Fruit fly (Drosophila melanogaster) whole organism, prepupa: Measurements from ENCODE around the gene Afti.

ENCODE experiments used
- Blimp-1 ChIP-seq: fragments of 200-800 bp; sonication (Bioruptor generic); optimal IDR thresholded peaks from 3 replicates; lab custom pipeline; 2017; ENCODE audit warnings: missing biosample characterization, missing genetic modification characterization, mild to moderate bottlenecking, moderate library complexity, missing genetic modification reagents
- CG10631 ChIP-seq: fragments of 200-800 bp; sonication (Bioruptor generic); optimal IDR thresholded peaks from 2 replicates; lab custom pipeline; 2016; ENCODE audit warnings: missing biosample characterization, missing genetic modification characterization
- CG10669 ChIP-seq: fragments of 200-800 bp; sonication (Bioruptor generic); optimal IDR thresholded peaks from 3 replicates; lab custom pipeline; 2018; ENCODE audit warnings: missing biosample characterization, mild to moderate bottlenecking, missing genetic modification characterization, moderate library complexity
- CG11762 ChIP-seq: fragments of 200-800 bp; sonication (Bioruptor generic); optimal IDR thresholded peaks from 3 replicates; lab custom pipeline; 2016; ENCODE audit warnings: missing biosample characterization, missing genetic modification characterization; ENCODE audit not compliant: insufficient read depth
- CG11902 ChIP-seq: fragments of 200-800 bp; sonication (Bioruptor generic); optimal IDR thresholded peaks from 3 replicates; lab custom pipeline; 2016; ENCODE audit warnings: missing biosample characterization, missing genetic modification characterization
- CG15336 ChIP-seq: fragments of 200-800 bp; sonication (Bioruptor generic); IDR thresholded peaks from 2 replicates; pipeline ENCODE4 v1.3.6; 2022; ENCODE audit warnings: missing biosample characterization, missing genetic modification characterization
- CG1621 ChIP-seq: fragments of 200-800 bp; sonication (Bioruptor generic); optimal IDR thresholded peaks from 3 replicates; lab custom pipeline; 2018; ENCODE audit warnings: missing biosample characterization, mild to moderate bottlenecking, missing genetic modification characterization
- CG16779 ChIP-seq: fragments of 200-800 bp; sonication (Bioruptor generic); optimal IDR thresholded peaks from 3 replicates; lab custom pipeline; 2017; ENCODE audit warnings: missing biosample characterization, mild to moderate bottlenecking, missing genetic modification characterization
- CG31627 ChIP-seq: fragments of 200-800 bp; sonication (Bioruptor generic); optimal IDR thresholded peaks from 3 replicates; lab custom pipeline; 2016; ENCODE audit warnings: missing biosample characterization, missing genetic modification characterization
- CG34406 ChIP-seq: fragments of 200-800 bp; sonication (Bioruptor generic); optimal IDR thresholded peaks from 3 replicates; lab custom pipeline; 2016; ENCODE audit warnings: missing biosample characterization, missing genetic modification characterization
- CG3919 ChIP-seq: fragments of 200-800 bp; sonication (Bioruptor generic); optimal IDR thresholded peaks from 3 replicates; lab custom pipeline; 2016; ENCODE audit warnings: missing biosample characterization, missing genetic modification characterization
- CG4318 ChIP-seq: fragments of 200-800 bp; sonication (Bioruptor generic); optimal IDR thresholded peaks from 3 replicates; lab custom pipeline; 2017; ENCODE audit warnings: missing biosample characterization, mild to moderate bottlenecking, missing genetic modification characterization
- CG6792 ChIP-seq: fragments of 200-800 bp; sonication (Bioruptor generic); optimal IDR thresholded peaks from 3 replicates; lab custom pipeline; 2016; ENCODE audit warnings: missing biosample characterization, missing genetic modification characterization
- CG6808 ChIP-seq: fragments of 200-800 bp; sonication (Bioruptor generic); optimal IDR thresholded peaks from 3 replicates; lab custom pipeline; 2017; ENCODE audit warnings: missing biosample characterization, missing genetic modification characterization, mild to moderate bottlenecking, moderate library complexity, missing genetic modification reagents
- CG6854 ChIP-seq: fragments of 200-800 bp; sonication (Bioruptor generic); optimal IDR thresholded peaks from 2 replicates; lab custom pipeline; 2017; ENCODE audit warnings: missing biosample characterization, mild to moderate bottlenecking, missing genetic modification characterization
- CG7368 ChIP-seq: fragments of 200-800 bp; sonication (Bioruptor generic); optimal IDR thresholded peaks from 3 replicates; lab custom pipeline; 2016; ENCODE audit warnings: missing biosample characterization, missing genetic modification characterization
- CG8119 ChIP-seq: fragments of 200-800 bp; sonication (Bioruptor generic); IDR thresholded peaks from 3 replicates; pipeline ENCODE4 v1.3.6; 2022; ENCODE audit warnings: missing biosample characterization, missing genetic modification characterization
- CG8319 ChIP-seq: fragments of 200-800 bp; sonication (Bioruptor generic); optimal IDR thresholded peaks from 3 replicates; lab custom pipeline; 2016; ENCODE audit warnings: missing biosample characterization, missing genetic modification characterization
- Eip75B ChIP-seq: fragments of 200-800 bp; sonication (Bioruptor generic); optimal IDR thresholded peaks from 3 replicates; lab custom pipeline; 2016; ENCODE audit warnings: missing biosample characterization, missing genetic modification characterization
- Eip78C ChIP-seq: fragments of 200-800 bp; sonication (Bioruptor generic); peaks from one replicate; lab custom pipeline; 2016; ENCODE audit warnings: missing biosample characterization, missing genetic modification characterization
- Eip93F ChIP-seq: fragments of 200-800 bp; sonication (Bioruptor generic); optimal IDR thresholded peaks from 2 replicates; lab custom pipeline; 2016; ENCODE audit warnings: missing biosample characterization, mild to moderate bottlenecking, missing genetic modification characterization
- Ets21C ChIP-seq: fragments of 200-800 bp; sonication (Bioruptor generic); optimal IDR thresholded peaks from 3 replicates; lab custom pipeline; 2016; ENCODE audit warnings: missing biosample characterization, missing genetic modification characterization
- Gug ChIP-seq: fragments of 200-800 bp; sonication (Bioruptor generic); IDR thresholded peaks from 2 replicates; pipeline ENCODE4 v1.3.6; 2022; ENCODE audit warnings: missing biosample characterization, missing genetic modification characterization
- Hr38 ChIP-seq: sonication (Bioruptor generic); optimal IDR thresholded peaks from 2 replicates; lab custom pipeline; 2016; ENCODE audit warnings: missing biosample characterization, missing genetic modification characterization
- Hr39 ChIP-seq: fragments of 200-800 bp; sonication (Bioruptor generic); optimal IDR thresholded peaks from 2 replicates; lab custom pipeline; 2016; ENCODE audit warnings: missing biosample characterization, missing genetic modification characterization
- Lpt ChIP-seq: fragments of 200-800 bp; sonication (Bioruptor generic); optimal IDR thresholded peaks from 3 replicates; lab custom pipeline; 2016; ENCODE audit warnings: missing biosample characterization, missing genetic modification characterization
- OdsH ChIP-seq: fragments of 200-800 bp; sonication (Bioruptor generic); optimal IDR thresholded peaks from 3 replicates; lab custom pipeline; 2016; ENCODE audit warnings: missing biosample characterization, missing genetic modification characterization
- Sox14 ChIP-seq: fragments of 200-800 bp; sonication (Bioruptor generic); optimal IDR thresholded peaks from 3 replicates; lab custom pipeline; 2016; ENCODE audit warnings: missing biosample characterization, missing genetic modification characterization
- Sox15 ChIP-seq: fragments of 200-800 bp; sonication (Bioruptor generic); optimal IDR thresholded peaks from 3 replicates; lab custom pipeline; 2016; ENCODE audit warnings: missing biosample characterization, missing genetic modification characterization
- achi ChIP-seq: fragments of 200-800 bp; sonication (Bioruptor generic); optimal IDR thresholded peaks from 3 replicates; lab custom pipeline; 2016; ENCODE audit warnings: missing biosample characterization, missing genetic modification characterization
- acj6 ChIP-seq: fragments of 200-800 bp; sonication (Bioruptor generic); optimal IDR thresholded peaks from 3 replicates; lab custom pipeline; 2016; ENCODE audit warnings: missing biosample characterization, missing genetic modification characterization
- cyc ChIP-seq: fragments of 200-800 bp; sonication (Bioruptor generic); optimal IDR thresholded peaks from 3 replicates; lab custom pipeline; 2016; ENCODE audit warnings: missing biosample characterization, missing genetic modification characterization
- dsx ChIP-seq: fragments of 200-800 bp; optimal IDR thresholded peaks from 3 replicates; lab custom pipeline; 2019; ENCODE audit warnings: missing biosample characterization, mild to moderate bottlenecking, missing genetic modification characterization, moderate library complexity; ENCODE audit not compliant: poor library complexity, severe bottlenecking
- eg ChIP-seq: fragments of 200-800 bp; sonication (Bioruptor generic); IDR thresholded peaks from 3 replicates; pipeline ENCODE4 v1.3.6; 2022; ENCODE audit warnings: missing biosample characterization, missing genetic modification characterization
- esn ChIP-seq: fragments of 200-800 bp; sonication (Bioruptor generic); optimal IDR thresholded peaks from 2 replicates; lab custom pipeline; 2016; ENCODE audit warnings: missing biosample characterization, mild to moderate bottlenecking, missing genetic modification characterization, moderate library complexity
- fd85E ChIP-seq: fragments of 200-800 bp; sonication (Bioruptor generic); optimal IDR thresholded peaks from 3 replicates; lab custom pipeline; 2016; ENCODE audit warnings: missing biosample characterization, missing genetic modification characterization
- fkh ChIP-seq: fragments of 200-800 bp; sonication (Bioruptor generic); optimal IDR thresholded peaks from 3 replicates; lab custom pipeline; 2017; ENCODE audit warnings: missing biosample characterization, mild to moderate bottlenecking, missing genetic modification characterization, moderate library complexity
- pdm3 ChIP-seq: fragments of 200-800 bp; sonication (Bioruptor generic); optimal IDR thresholded peaks from 3 replicates; lab custom pipeline; 2016; ENCODE audit warnings: missing biosample characterization, missing genetic modification characterization
- salr ChIP-seq, 2 experiments: fragments of 200-800 bp; sonication (Bioruptor generic); optimal IDR thresholded peaks; 3 replicates each; lab custom pipeline; 2016 to 2018; ENCODE audit warnings: missing biosample characterization in 2 of 2, missing genetic modification characterization in 2 of 2, mild to moderate bottlenecking in 1 of 2
- spab ChIP-seq: fragments of 200-800 bp; sonication (Bioruptor generic); optimal IDR thresholded peaks from 2 replicates; lab custom pipeline; 2017; ENCODE audit warnings: missing biosample characterization, mild to moderate bottlenecking, missing genetic modification characterization, missing genetic modification reagents
- ss ChIP-seq, 2 experiments: fragments of 200-800 bp; sonication (Bioruptor generic); optimal IDR thresholded peaks; 2 replicates in 1 of 2; 3 replicates in 1 of 2; lab custom pipeline; 2017 to 2018; ENCODE audit warnings: mild to moderate bottlenecking in 2 of 2, missing biosample characterization in 2 of 2, missing genetic modification characterization in 2 of 2, moderate library complexity in 1 of 2
- topi ChIP-seq: fragments of 200-800 bp; sonication (Bioruptor generic); optimal IDR thresholded peaks from 3 replicates; lab custom pipeline; 2016; ENCODE audit warnings: missing biosample characterization, missing genetic modification characterization
- vri ChIP-seq: fragments of 200-800 bp; sonication (Bioruptor generic); optimal IDR thresholded peaks from 3 replicates; lab custom pipeline; 2016; ENCODE audit warnings: missing biosample characterization, mild to moderate bottlenecking, missing genetic modification characterization

Gene Afti

dm6 chr3R:14278523-14279303 is 47.8 kb downstream of the Afti start (continued):
- TF ChIP-seq CG6854 (no peak), Sox14 (GFP tag; lab: Kevin White, UChicago) (no peak), CG6792 (no peak), CG11762 (GFP tag; lab: Kevin White, UChicago) (peak; percentile 41), fkh (no peak), CG10669 (GFP tag; lab: Kevin White, UChicago) (peak; percentile 4), Ets21C (GFP tag; lab: Kevin White, UChicago) (no peak), Lpt (GFP tag; lab: Kevin White, UChicago) (peak; percentile 73), Gug (GFP tag; lab: Robert Waterston, UW) (no peak; the same call in 1 of the 2 replicates), CG10631 (no peak), CG6808 (peak; percentile 69), CG34406 (no peak), cyc (GFP tag; lab: Kevin White, UChicago) (peak; percentile 13), vri (no peak), salr (GFP tag; optimal IDR thresholded peaks at IDR 0.05; lab: Kevin White, UChicago) (peak in 1 of 2 experiments; percentile 47), OdsH (GFP tag; lab: Kevin White, UChicago) (no peak), CG4318 (GFP tag; lab: Kevin White, UChicago) (peak; percentile 56), Eip78C (GFP tag; lab: Kevin White, UChicago) (peak; percentile 63), CG8319 (no peak), fd85E (GFP tag; lab: Kevin White, UChicago) (peak; percentile 1)

- peak; percentile 86 for TF ChIP-seq Blimp-1 (GFP tag; lab: Kevin White, UChicago)
- peak; percentile 96 for TF ChIP-seq acj6 (GFP tag; lab: Kevin White, UChicago)
- TF ChIP-seq Sox14 (GFP tag; lab: Kevin White, UChicago): peak; percentile 89
- peak; percentile 96 for TF ChIP-seq Gug (GFP tag; lab: Robert Waterston, UW)
- peak; percentile 71 for TF ChIP-seq Ets21C (GFP tag; lab: Kevin White, UChicago)
- peak; percentile 93 for TF ChIP-seq CG16779
- TF ChIP-seq CG6792: peak; percentile 97
- peak; percentile 97 for TF ChIP-seq OdsH (GFP tag; lab: Kevin White, UChicago)
- TF ChIP-seq spab (GFP tag; lab: Kevin White, UChicago): peak; percentile 97
- TF ChIP-seq esn: peak; percentile 97
- peak; percentile 91 to 92 for TF ChIP-seq salr (GFP tag; optimal IDR thresholded peaks at IDR 0.05; lab: Kevin White, UChicago)
- TF ChIP-seq fd85E (GFP tag; lab: Kevin White, UChicago): peak; percentile 82
- peak; percentile 98 for TF ChIP-seq CG6808
- peak; percentile 99 for TF ChIP-seq CG8119 (GFP tag; lab: Robert Waterston, UW)
- peak; percentile 94 for TF ChIP-seq Lpt (GFP tag; lab: Kevin White, UChicago)
- TF ChIP-seq CG10669 (GFP tag; lab: Kevin White, UChicago): peak; percentile 97
- peak; percentile 98 for TF ChIP-seq CG3919 (GFP tag; lab: Kevin White, UChicago)
- peak; percentile 98 for TF ChIP-seq ss (GFP tag; optimal IDR thresholded peaks at IDR 0.05; lab: Kevin White, UChicago)
- peak; percentile 97 for TF ChIP-seq achi (GFP tag; lab: Kevin White, UChicago)
- peak; percentile 94 for TF ChIP-seq CG6854
- TF ChIP-seq CG10631: peak; percentile 97
- TF ChIP-seq cyc (GFP tag; lab: Kevin White, UChicago): peak; percentile 89
- TF ChIP-seq CG7368 (GFP tag; lab: Kevin White, UChicago): peak; percentile 94
- TF ChIP-seq Eip93F (GFP tag; lab: Kevin White, UChicago): peak; percentile 94
- TF ChIP-seq CG11902: peak; percentile 80
- peak; percentile 78 for TF ChIP-seq Sox15 (GFP tag; lab: Kevin White, UChicago)
- TF ChIP-seq CG15336: peak; percentile 99
- TF ChIP-seq CG34406: peak; percentile 95
- TF ChIP-seq dsx: peak; percentile 98
- peak; percentile 92 for TF ChIP-seq CG11762 (GFP tag; lab: Kevin White, UChicago)
- TF ChIP-seq Hr39 (GFP tag; lab: Kevin White, UChicago): peak; percentile 80
- no peak for TF ChIP-seq fkh
- TF ChIP-seq CG8319: peak; percentile 92
- TF ChIP-seq Eip78C (GFP tag; lab: Kevin White, UChicago): peak; percentile 99
- peak; percentile 98 for TF ChIP-seq eg
- peak; percentile 95 for TF ChIP-seq Eip75B (GFP tag; lab: Kevin White, UChicago)
- TF ChIP-seq CG1621: peak; percentile 92
- TF ChIP-seq topi: peak; percentile 93
- TF ChIP-seq pdm3 (GFP tag; lab: Kevin White, UChicago): peak; percentile 92
- peak; percentile 88 for TF ChIP-seq CG4318 (GFP tag; lab: Kevin White, UChicago)
- peak; percentile 82 for TF ChIP-seq CG31627 (GFP tag; lab: Kevin White, UChicago)
- TF ChIP-seq Hr38 (GFP tag; lab: Kevin White, UChicago): no peak
Measured at dm6 chr3R:14277894-14278522, 48.5 kb downstream of the Afti start.
